Fruit fly (Drosophila melanogaster): Measurements from ENCODE around the gene CheA75a.

DNA sequence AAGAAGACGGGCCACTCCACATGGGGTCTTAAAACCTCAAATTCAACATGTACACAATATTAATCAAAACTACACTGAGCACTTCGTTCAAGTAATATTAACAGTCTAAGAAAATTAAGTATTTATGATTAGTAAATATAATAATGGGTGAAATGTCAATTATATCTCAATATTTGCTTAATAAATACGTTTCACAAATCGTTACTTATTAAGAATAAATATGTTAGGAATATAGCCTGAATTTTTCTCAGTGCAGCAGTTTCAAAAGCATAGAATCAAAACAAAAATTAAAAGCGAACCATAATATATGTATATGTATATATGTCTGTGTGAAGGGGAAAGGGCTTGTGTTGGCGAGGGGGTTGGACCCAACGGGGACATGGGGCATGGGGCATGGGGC, 47.9 kb upstream of the CheA75a start:
- TF ChIP-seq HLH106 (tag; optimal IDR thresholded peaks at IDR 0.05) (peak; percentile 47), tai (GFP tag; optimal IDR thresholded peaks at IDR 0.05) (no peak), Rel (GFP tag; optimal IDR thresholded peaks at IDR 0.05) (no peak), Rel (tag; optimal IDR thresholded peaks at IDR 0.05) (no peak), br (GFP tag; optimal IDR thresholded peaks at IDR 0.05) (no peak)

Data from whole organism, wandering third instar larva.